Fruit fly (Drosophila melanogaster) whole organism, prepupa: ENCODE measurements around the gene Pyroxd1.

Experiments
- CG6792 ChIP-seq: fragments of 200-800 bp; sonication (Bioruptor generic); optimal IDR thresholded peaks from 3 replicates; lab custom pipeline; 2016; ENCODE audit warnings: missing biosample characterization, missing genetic modification characterization
- Eip93F ChIP-seq: fragments of 200-800 bp; sonication (Bioruptor generic); optimal IDR thresholded peaks from 2 replicates; lab custom pipeline; 2016; ENCODE audit warnings: missing biosample characterization, mild to moderate bottlenecking, missing genetic modification characterization

dm6 chr2L:20117752-20118151 lies 26.5 kb downstream of the Pyroxd1 start:
- TF ChIP-seq CG6792 (GFP tag; lab: Kevin White, UChicago) (no peak), Eip93F (GFP tag; lab: Kevin White, UChicago) (no peak)
